Worm (Caenorhabditis elegans) whole organism, L4 larva: ENCODE measurements around the gene F23H12.10.

ENCODE experiments used
- R02D3.7 ChIP-seq: fragments of 150-350 bp; sonication (generic microtip); optimal IDR thresholded peaks from 3 replicates; lab custom pipeline; 2014; ENCODE audit warnings: missing biosample characterization, missing genetic modification characterization
- ctbp-1 ChIP-seq: fragments of 200-800 bp; sonication (Bioruptor generic); IDR thresholded peaks from 2 replicates; pipeline ENCODE4 v1.3.6; 2022; ENCODE audit warnings: missing genetic modification reagents, missing genetic modification characterization, missing compliant biosample characterization
- fos-1 ChIP-seq: fragments of 150-350 bp; optimal IDR thresholded peaks from 2 replicates; lab custom pipeline; 2014; ENCODE audit warnings: missing biosample characterization, missing genetic modification characterization
- lin-15B ChIP-seq: fragments of 150-350 bp; sonication (generic microtip); optimal IDR thresholded peaks from 3 replicates; lab custom pipeline; 2014; ENCODE audit warnings: missing biosample characterization, missing genetic modification characterization
- lsy-2 ChIP-seq, 2 experiments: fragments of 150-350 bp in 1 of 2; sonication (generic microtip) in 1 of 2; optimal IDR thresholded peaks; 2 replicates each; lab custom pipeline; 2014 to 2017; ENCODE audit warnings: missing biosample characterization in 2 of 2, missing genetic modification characterization in 2 of 2
- nhr-237 ChIP-seq: sonication (generic microtip); optimal IDR thresholded peaks from 2 replicates; lab custom pipeline; 2017; ENCODE audit warnings: missing biosample characterization, missing genetic modification characterization
- nhr-77 ChIP-seq: fragments of 150-350 bp; optimal IDR thresholded peaks from 2 replicates; lab custom pipeline; 2014; ENCODE audit warnings: missing biosample characterization, missing genetic modification characterization
- zag-1 ChIP-seq: fragments of 150-350 bp; optimal IDR thresholded peaks from 2 replicates; lab custom pipeline; 2014; ENCODE audit warnings: missing biosample characterization, missing genetic modification characterization

ce11 chrV:12352881-12353280, 21.2 kb downstream of the F23H12.10 start:
- TF ChIP-seq nhr-237 (no peak), R02D3.7 (tag; lab: Kevin White, UChicago) (no peak), nhr-77 (tag; lab: Kevin White, UChicago) (no peak), zag-1 (tag; lab: Kevin White, UChicago) (no peak), ctbp-1 (GFP tag; lab: Robert Waterston, UW) (no peak), lsy-2 (tag; optimal IDR thresholded peaks at IDR 0.05; lab: Kevin White, UChicago) (no peak), fos-1 (no peak), lin-15B (tag; lab: Kevin White, UChicago) (no peak)
